Worm (Caenorhabditis elegans): ENCODE measurements around the gene T12A7.9.

T12A7.9 gene

DNA sequence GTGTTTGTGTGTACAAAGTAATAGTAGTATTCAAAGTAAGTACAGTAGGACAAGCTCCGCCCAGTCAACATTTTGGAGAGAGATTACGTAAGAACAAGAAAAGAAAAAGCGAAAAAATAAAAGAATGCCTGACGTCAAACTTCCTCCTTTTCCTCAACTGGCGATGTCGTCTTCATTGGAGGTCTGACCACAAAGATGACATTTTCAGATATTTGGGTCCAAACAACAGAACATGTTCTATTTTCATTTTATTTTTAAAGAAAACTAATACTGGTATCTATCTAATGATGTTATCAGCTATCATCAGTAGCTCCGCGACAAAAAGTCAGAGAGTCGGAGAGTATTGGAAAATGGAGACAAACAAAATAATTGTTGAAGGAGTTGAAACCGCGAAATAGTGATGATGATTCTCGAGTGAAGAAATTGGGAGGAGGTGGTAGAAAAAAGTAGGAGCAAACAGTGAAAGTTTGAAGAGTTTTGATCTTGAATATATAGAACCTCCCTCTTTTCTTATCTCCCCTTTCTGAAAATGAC is 18.0 kb upstream of the T12A7.9 start, which contains the start of gene lips-5:
Gene lips-5 (minus strand): TSS at position 51 of the 534 bp plus-strand sequence.
- TF ChIP-seq pqm-1 (tag; optimal IDR thresholded peaks at IDR 0.05) (peak; percentile 66), ama-1 (optimal IDR thresholded peaks at IDR 0.05) (no peak), hif-1 (tag; optimal IDR thresholded peaks at IDR 0.05) (no peak), nhr-28 (tag; optimal IDR thresholded peaks at IDR 0.05) (peak; percentile 47), nhr-77 (tag; optimal IDR thresholded peaks at IDR 0.05) (peak; percentile 11), daf-16 (GFP tag; optimal IDR thresholded peaks at IDR 0.05) (no peak), daf-16 (tag; optimal IDR thresholded peaks at IDR 0.05) (peak; percentile 70), Y48G9A.11 (GFP tag; IDR thresholded peaks at IDR 0.05) (no peak)

DNA sequence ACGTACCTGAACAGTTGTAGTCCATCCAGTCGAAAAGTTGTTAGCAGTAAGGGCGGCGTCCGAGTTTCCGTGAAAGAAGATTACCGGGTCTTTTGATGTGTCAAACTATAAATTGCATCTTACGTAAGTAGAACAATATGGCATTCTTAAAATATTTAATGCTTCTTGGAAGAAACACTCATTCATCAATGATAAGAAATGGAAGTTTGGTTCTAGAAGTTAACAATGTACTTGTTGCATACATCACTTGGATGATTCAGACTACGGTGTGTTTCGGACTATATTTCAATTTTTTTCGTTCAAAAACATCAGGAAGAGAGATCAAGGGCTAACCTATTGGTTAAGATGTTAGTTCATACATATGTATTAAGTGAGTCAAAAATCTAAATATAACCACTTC is 16.3 kb upstream of the T12A7.9 start:
- no peak for TF ChIP-seq aha-1 (tag)
- TF ChIP-seq nhr-41 (GFP tag; IDR thresholded peaks at IDR 0.05) = no peak
- TF ChIP-seq F26F4.8 (GFP tag; conservative IDR thresholded peaks at IDR 0.05) = no peak
- TF ChIP-seq pha-4 (GFP tag; IDR thresholded peaks at IDR 0.05) = no peak
- TF ChIP-seq pha-4 (tag; optimal IDR thresholded peaks at IDR 0.05) = no peak
- no peak for TF ChIP-seq ztf-7 (tag; optimal IDR thresholded peaks at IDR 0.05)
- TF ChIP-seq zag-1 (tag; optimal IDR thresholded peaks at IDR 0.05) = no peak
- TF ChIP-seq arid-1 (GFP tag; conservative IDR thresholded peaks at IDR 0.05) = no peak

DNA sequence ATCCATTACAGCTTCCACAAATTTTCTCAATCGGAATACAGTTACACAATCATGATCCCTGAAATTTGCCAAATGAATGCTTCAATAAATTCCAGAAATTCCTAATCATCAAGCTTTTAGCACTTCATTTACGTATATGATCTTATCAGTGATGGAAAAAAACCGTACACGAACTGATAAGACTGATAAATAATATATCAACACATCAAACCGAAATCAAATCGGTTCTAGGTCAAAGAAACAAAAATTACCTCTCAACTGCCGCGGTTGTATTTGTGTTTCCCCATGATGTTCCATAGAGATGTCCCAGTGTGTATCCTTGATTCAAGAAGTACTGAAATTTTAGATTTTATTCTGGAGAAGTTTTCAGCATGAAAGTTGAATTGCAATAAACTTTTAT is 15.3 kb upstream of the T12A7.9 start:
- TF ChIP-seq daf-12 (tag; optimal IDR thresholded peaks at IDR 0.05) = no peak
- TF ChIP-seq ama-1 (optimal IDR thresholded peaks at IDR 0.05) = no peak
- TF ChIP-seq ceh-28 (tag; optimal IDR thresholded peaks at IDR 0.05) = no peak
- peak; percentile 23 for TF ChIP-seq hlh-11 (tag; optimal IDR thresholded peaks at IDR 0.05)
- TF ChIP-seq dve-1 (tag; optimal IDR thresholded peaks at IDR 0.05; ENCODE audit: insufficient read depth) = peak; percentile 15
- TF ChIP-seq dmd-6 (GFP tag; IDR thresholded peaks at IDR 0.05) = peak; percentile 70
- no peak for TF ChIP-seq unc-130 (GFP tag; optimal IDR thresholded peaks at IDR 0.05)
- no peak for TF ChIP-seq hif-1 (tag; optimal IDR thresholded peaks at IDR 0.05)
- peak; percentile 91 for TF ChIP-seq aha-1 (tag)
- no peak for TF ChIP-seq ceh-62 (tag; optimal IDR thresholded peaks at IDR 0.05)
- TF ChIP-seq daf-19 (GFP tag; conservative IDR thresholded peaks at IDR 0.05) = no peak
- TF ChIP-seq pqm-1 (tag; optimal IDR thresholded peaks at IDR 0.05) = peak; percentile 77
- no peak for TF ChIP-seq nhr-77 (tag; optimal IDR thresholded peaks at IDR 0.05)
- no peak for TF ChIP-seq mdt-29 (GFP tag; IDR thresholded peaks at IDR 0.05)
- no peak for TF ChIP-seq egl-27 (tag; optimal IDR thresholded peaks at IDR 0.05)
- TF ChIP-seq F49E8.2 (tag; optimal IDR thresholded peaks at IDR 0.05; ENCODE audit: borderline replicate concordance) = no peak
- peak in 1 of 2 experiments; percentile 15 for TF ChIP-seq unc-62 (GFP tag; optimal IDR thresholded peaks at IDR 0.05 in 1 of 2)
- TF ChIP-seq unc-62 (tag; optimal IDR thresholded peaks at IDR 0.05) = no peak
- no peak for TF ChIP-seq egl-43 (GFP tag; IDR thresholded peaks at IDR 0.05)
- no peak for TF ChIP-seq daf-16 (GFP tag; optimal IDR thresholded peaks at IDR 0.05)
- TF ChIP-seq daf-16 (tag; optimal IDR thresholded peaks at IDR 0.05) = peak; percentile 55
- peak; percentile 73 for TF ChIP-seq nhr-28 (tag; optimal IDR thresholded peaks at IDR 0.05)
- TF ChIP-seq ztf-7 (tag; optimal IDR thresholded peaks at IDR 0.05) = no peak
- TF ChIP-seq ztf-11 (tag; optimal IDR thresholded peaks at IDR 0.05) = no peak
- no peak for TF ChIP-seq mdl-1 (tag; optimal IDR thresholded peaks at IDR 0.05)
- no peak for TF ChIP-seq F26F4.8 (GFP tag; conservative IDR thresholded peaks at IDR 0.05)

DNA sequence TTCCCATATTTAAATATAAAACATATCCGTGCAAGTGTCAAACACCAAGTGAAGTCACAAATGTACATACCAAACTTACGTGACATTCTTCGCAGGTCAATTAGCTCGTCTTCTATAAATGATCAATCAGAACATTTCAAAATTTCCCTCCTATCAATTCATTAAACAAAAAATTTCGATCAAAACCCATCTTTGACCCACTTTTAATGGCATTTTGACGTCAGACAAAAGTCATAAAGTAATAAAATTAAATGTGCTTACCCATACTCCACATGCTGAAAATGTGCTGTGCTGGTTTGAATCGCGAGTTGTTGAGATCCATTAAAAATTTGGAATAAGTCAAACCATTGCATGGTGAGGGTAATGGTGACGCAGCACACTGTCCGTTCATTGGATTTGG is 14.0 kb upstream of the T12A7.9 start:
- TF ChIP-seq tra-1 (GFP tag; IDR thresholded peaks at IDR 0.05) (no peak), dve-1 (tag; optimal IDR thresholded peaks at IDR 0.05; ENCODE audit: insufficient read depth) (peak; percentile 43), daf-16 (GFP tag; optimal IDR thresholded peaks at IDR 0.05) (no peak), daf-16 (tag; optimal IDR thresholded peaks at IDR 0.05) (peak; percentile 36), hlh-11 (tag; optimal IDR thresholded peaks at IDR 0.05) (peak; percentile 7), nhr-28 (tag; optimal IDR thresholded peaks at IDR 0.05) (peak; percentile 27), dmd-6 (GFP tag; IDR thresholded peaks at IDR 0.05) (peak; percentile 79)

DNA sequence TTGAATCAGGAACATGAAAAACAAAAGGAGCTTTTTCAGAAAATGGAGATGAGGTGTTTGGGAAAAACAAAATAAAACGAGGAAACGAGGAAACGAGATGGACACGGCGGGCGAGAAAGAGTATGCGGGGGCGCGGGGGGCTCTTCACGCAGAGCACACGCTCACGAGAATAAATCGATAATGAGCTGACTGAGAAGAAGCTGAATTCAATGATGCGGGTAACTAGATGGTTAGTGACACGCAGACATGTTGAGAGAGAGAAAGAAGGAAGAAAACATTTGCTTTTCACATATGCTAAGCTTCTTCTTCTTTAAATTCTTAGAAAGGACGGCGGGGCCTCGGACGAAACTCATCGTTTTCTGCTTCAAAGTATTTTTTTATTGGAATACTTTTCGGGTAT is 9.7 kb upstream of the T12A7.9 start:
- TF ChIP-seq lsy-2 (tag; optimal IDR thresholded peaks at IDR 0.05) (peak; percentile 21 to 43), nhr-25 (tag; optimal IDR thresholded peaks at IDR 0.05; ENCODE audit: borderline replicate concordance, insufficient read depth) (no peak), fkh-10 (GFP tag; optimal IDR thresholded peaks at IDR 0.05) (peak; percentile 88), hif-1 (tag; optimal IDR thresholded peaks at IDR 0.05) (peak in 1 of 2 experiments; percentile 41), nhr-28 (tag; optimal IDR thresholded peaks at IDR 0.05) (no peak), ceh-20 (GFP tag; IDR thresholded peaks at IDR 0.05) (0 out of 2 replicates have a peak, but pooled peaks have one; percentile 49), mep-1 (tag; optimal IDR thresholded peaks at IDR 0.05) (peak; percentile 52), rbr-2 (tag; optimal IDR thresholded peaks at IDR 0.05) (peak; percentile 73), F37D6.2 (tag; optimal IDR thresholded peaks at IDR 0.05) (peak; percentile 48), hmg-1.1 (GFP tag; IDR thresholded peaks at IDR 0.05) (peak; percentile 50), mdt-29 (GFP tag; IDR thresholded peaks at IDR 0.05) (no peak), duxl-1 (tag; optimal IDR thresholded peaks at IDR 0.05; ENCODE audit: poor library complexity) (no peak), lim-7 (GFP tag; IDR thresholded peaks at IDR 0.05) (no peak)
